Worm (Caenorhabditis elegans) whole organism, L4/young adult: Measurements from ENCODE around the gene dpf-6.
A peak's percentile ranks its signal among the peaks of the same experiment; 100 is the strongest.

Experiments
- W03F9.2 ChIP-seq: fragments of 150-350 bp; optimal IDR thresholded peaks from 2 replicates; lab custom pipeline; 2014; ENCODE audit warnings: missing biosample characterization, missing genetic modification characterization
- dao-5 ChIP-seq: sonication (generic microtip); optimal IDR thresholded peaks from 2 replicates; lab custom pipeline; 2016; ENCODE audit warnings: missing genotype, missing genetic modification characterization, moderate library complexity, missing compliant biosample characterization
- him-1 ChIP-seq: sonication (generic microtip); optimal IDR thresholded peaks from 2 replicates; lab custom pipeline; 2016; ENCODE audit warnings: missing genotype, missing genetic modification reagents, missing genetic modification characterization, missing compliant biosample characterization

- TF ChIP-seq him-1 (tag; lab: Kevin White, UChicago) (peak; percentile 97), dao-5 (tag; lab: Kevin White, UChicago) (peak; percentile 65), W03F9.2 (tag; lab: Kevin White, UChicago) (peak; percentile 98)
Measured at ce11 chrIII:8043784-8044183, 5.7 kb downstream of the dpf-6 start.
